Worm (Caenorhabditis elegans) whole organism, L4/young adult: Measurements from ENCODE around the gene T25E12.14.

Source experiments
- W03F9.2 ChIP-seq: fragments of 150-350 bp; optimal IDR thresholded peaks from 2 replicates; lab custom pipeline; 2014; ENCODE audit warnings: missing biosample characterization, missing genetic modification characterization
- dao-5 ChIP-seq: sonication (generic microtip); optimal IDR thresholded peaks from 2 replicates; lab custom pipeline; 2016; ENCODE audit warnings: missing genotype, missing genetic modification characterization, moderate library complexity, missing compliant biosample characterization
- him-1 ChIP-seq: sonication (generic microtip); optimal IDR thresholded peaks from 2 replicates; lab custom pipeline; 2016; ENCODE audit warnings: missing genotype, missing genetic modification reagents, missing genetic modification characterization, missing compliant biosample characterization

The T25E12.14 gene

DNA sequence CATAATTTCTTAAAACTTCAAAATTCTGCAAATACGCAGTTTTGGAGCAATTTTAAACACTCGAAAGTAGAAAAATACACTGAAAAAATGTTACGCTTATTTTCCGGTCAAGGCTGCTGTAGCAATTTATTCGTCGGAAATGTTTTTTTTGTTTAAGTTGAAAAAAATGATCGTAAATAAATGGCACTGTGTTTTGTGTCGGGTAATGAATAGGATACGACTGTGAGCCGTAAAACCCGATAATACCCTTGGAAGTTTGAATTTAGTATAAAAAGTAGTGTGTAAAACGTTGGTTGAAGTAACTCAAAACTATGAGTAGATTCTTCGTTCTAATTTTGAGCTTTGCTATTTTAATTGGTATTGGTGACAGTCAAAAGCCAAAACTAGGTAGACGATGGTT, at the start of gene T25E12.14:
TSS of gene T25E12.14 (plus strand) at position 301 of the 400 bp plus-strand sequence.
- TF ChIP-seq him-1: no peak
- no peak for TF ChIP-seq dao-5 (tag; lab: Kevin White, UChicago)
- TF ChIP-seq W03F9.2 (tag; lab: Kevin White, UChicago): no peak

DNA sequence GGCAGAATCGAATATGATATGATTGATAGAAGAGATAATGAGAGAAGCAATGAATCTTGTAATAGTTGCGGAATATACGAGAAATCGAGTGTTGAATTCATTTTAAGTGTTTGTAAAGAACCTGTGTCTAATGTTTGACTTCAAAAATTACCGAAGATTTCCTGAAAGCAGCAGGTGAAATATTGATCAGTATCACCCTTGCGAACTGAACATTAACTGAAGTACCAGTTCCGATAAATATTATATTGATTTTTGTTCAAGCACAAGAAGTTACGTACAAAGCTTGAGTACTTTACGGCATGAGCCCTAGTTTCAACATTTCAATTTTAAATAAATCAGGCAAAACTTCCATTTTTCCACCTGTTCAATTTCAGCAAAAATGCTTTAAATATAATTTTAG, 47.8 kb upstream of the T25E12.14 start, which contains the start of gene srz-103:
TSS of gene srz-103 (minus strand) at position 101 of the 400 bp plus-strand sequence.
- no peak for TF ChIP-seq dao-5 (tag; lab: Kevin White, UChicago)

- TF ChIP-seq dao-5 (tag; lab: Kevin White, UChicago): no peak
- TF ChIP-seq W03F9.2 (tag; lab: Kevin White, UChicago): no peak
- no peak for TF ChIP-seq him-1
Observed at ce11 chrV:16679981-16680380, 47.0 kb upstream of the T25E12.14 start, which contains the start of gene srw-44. srw-44 (plus strand) TSS chrV:16680281.

DNA sequence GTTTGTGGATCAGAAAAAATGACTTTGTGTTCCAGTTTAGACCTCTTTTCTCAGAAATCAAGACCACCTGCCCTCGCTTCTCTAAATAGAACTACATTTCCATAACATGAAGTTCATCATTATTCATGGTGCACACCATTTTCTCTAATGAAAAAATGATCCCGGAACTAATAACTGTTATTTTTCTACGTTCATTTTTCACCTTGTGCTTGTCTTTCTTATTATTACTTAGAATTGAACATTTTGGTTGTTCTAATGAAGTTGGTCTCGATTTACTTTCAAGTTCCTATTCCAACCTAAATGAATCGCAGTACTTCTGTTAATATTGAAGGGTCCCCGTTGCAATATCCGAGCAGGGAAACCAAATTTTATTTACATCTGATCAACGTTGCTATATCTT, 44.1 kb upstream of the T25E12.14 start, which contains the start of gene srw-36:
TSS of gene srw-36 (plus strand) at position 301 of the 400 bp plus-strand sequence.
- TF ChIP-seq him-1 (no peak), W03F9.2 (tag; lab: Kevin White, UChicago) (no peak), dao-5 (tag; lab: Kevin White, UChicago) (no peak)

DNA sequence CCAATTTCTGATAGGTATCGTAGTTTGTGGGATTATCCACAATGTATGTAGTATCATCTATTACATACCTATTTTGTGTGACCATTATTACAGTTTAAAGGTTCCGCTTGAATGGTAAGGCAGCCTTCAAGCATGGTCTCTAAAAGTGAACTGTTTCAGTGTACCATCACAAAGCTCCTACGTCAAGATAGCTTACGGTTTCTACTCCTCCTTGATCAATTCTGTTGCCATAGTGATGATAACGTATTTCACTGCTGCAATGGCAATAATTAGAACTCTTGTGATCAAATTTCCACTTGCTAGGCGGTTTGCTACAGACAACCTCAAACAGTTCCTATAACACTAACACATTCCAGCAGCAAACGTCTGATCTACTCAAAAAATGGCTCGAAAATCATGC, 43.7 kb upstream of the T25E12.14 start:
- TF ChIP-seq W03F9.2 (tag; lab: Kevin White, UChicago): no peak
- TF ChIP-seq dao-5 (tag; lab: Kevin White, UChicago): no peak
- no peak for TF ChIP-seq him-1

DNA sequence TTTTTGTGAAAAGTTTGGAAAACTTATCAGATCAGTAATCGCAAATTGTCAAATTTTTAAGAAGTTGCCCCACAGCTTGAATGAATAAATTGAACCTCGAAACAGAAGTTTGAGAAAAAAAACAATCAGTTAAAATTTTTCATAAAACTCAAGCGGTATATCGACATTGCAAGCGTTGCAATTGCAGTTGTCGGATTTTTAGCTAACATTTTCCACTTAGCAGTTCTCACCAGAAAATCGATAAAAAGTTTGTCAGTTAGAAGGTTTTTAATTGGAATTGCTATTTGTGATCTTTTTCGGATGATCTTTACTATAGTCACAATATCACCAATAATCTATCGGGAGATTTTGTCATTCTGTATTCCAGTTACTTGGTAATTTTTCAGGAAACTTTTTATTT, 41.3 kb upstream of the T25E12.14 start, which contains the start of gene srw-43:
TSS of gene srw-43 (plus strand) at position 301 of the 400 bp plus-strand sequence.
- TF ChIP-seq dao-5 (tag; lab: Kevin White, UChicago) (no peak), him-1 (no peak), W03F9.2 (tag; lab: Kevin White, UChicago) (no peak)

- no peak for TF ChIP-seq him-1
- no peak for TF ChIP-seq dao-5 (tag; lab: Kevin White, UChicago)
- no peak for TF ChIP-seq W03F9.2 (tag; lab: Kevin White, UChicago)
Observed at ce11 chrV:16687227-16687626, 39.8 kb upstream of the T25E12.14 start, which contains the start of gene srz-102. srz-102 (plus strand) TSS chrV:16687527.

- TF ChIP-seq W03F9.2 (tag; lab: Kevin White, UChicago) (no peak), him-1 (no peak), dao-5 (tag; lab: Kevin White, UChicago) (no peak)
Observed at ce11 chrV:16692988-16693387, 34.0 kb upstream of the T25E12.14 start.

DNA sequence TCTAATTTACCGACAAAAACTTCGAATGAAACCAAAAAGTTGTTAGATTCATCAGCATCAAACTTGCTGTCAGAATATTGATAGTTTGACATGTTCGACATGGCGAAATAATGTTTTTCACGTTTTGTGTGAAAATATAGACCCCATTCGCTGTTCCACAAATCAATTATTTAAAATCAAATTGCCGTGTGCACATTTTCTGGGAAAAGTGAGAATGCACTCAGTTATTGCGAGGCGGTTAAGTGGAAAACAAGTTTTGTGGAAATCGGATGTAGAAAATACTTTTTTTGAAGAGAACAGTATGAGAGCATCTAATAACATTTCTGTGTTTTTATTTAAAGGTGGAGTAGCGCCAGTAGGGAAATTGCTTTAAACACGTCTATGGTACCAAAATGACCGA, 33.3 kb upstream of the T25E12.14 start, which contains the start of gene srw-42:
TSS of gene srw-42 (minus strand) at position 101 of the 400 bp plus-strand sequence.
- no peak for TF ChIP-seq him-1
- TF ChIP-seq W03F9.2 (tag; lab: Kevin White, UChicago): no peak
- no peak for TF ChIP-seq dao-5 (tag; lab: Kevin White, UChicago)

DNA sequence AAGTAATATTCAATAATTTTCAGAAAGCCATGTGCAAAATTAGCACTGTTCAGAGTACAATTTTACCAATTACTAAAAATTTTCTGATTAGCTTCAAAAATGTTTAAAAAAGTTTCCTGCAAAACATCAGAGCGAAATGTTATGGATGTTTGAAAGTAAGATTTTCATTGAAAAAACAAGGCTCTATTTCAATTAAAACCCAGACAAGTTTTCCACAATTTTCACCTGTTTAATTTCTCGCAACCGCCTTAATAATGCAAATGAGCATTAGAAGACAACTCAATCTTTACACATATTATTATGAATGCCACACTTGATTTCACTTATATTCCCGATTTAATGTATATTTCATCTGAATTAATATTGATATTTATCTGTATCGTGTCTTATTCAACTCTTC, 32.5 kb upstream of the T25E12.14 start, which contains the start of gene srz-101:
TSS of gene srz-101 (plus strand) at position 301 of the 400 bp plus-strand sequence.
- no peak for TF ChIP-seq dao-5 (tag; lab: Kevin White, UChicago)

- TF ChIP-seq W03F9.2 (tag; lab: Kevin White, UChicago): no peak
- no peak for TF ChIP-seq dao-5 (tag; lab: Kevin White, UChicago)
- TF ChIP-seq him-1: no peak
Observed at ce11 chrV:16695499-16695898, 31.5 kb upstream of the T25E12.14 start.

DNA sequence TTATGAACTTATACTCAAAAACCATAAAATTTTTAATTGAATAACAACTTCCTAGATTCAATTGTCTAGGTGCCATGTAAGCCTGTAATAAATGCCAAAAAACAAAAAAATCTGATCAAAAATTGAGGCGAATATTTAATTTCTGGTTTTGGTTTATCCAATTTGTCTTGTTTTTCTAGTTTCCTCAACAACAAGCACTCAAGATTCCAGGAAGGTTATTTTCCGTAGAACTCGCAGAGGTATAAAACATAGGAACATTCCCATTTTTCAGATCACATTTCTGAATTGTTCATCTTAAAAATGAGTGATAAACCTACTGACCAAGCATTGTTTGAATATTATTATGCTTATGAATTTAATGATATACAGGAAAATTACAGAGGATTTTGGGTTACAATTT, 29.8 kb upstream of the T25E12.14 start, which contains the start of gene srw-41:
TSS of gene srw-41 (plus strand) at position 301 of the 400 bp plus-strand sequence.
- no peak for TF ChIP-seq him-1
- no peak for TF ChIP-seq dao-5 (tag; lab: Kevin White, UChicago)
- TF ChIP-seq W03F9.2 (tag; lab: Kevin White, UChicago): no peak

ce11 chrV:16699752-16700259, 27.2 kb upstream of the T25E12.14 start, which contains the start of gene Y70C5C.1:
Y70C5C.1 (plus strand) TSS chrV:16700209.
- TF ChIP-seq him-1 (no peak), W03F9.2 (tag; lab: Kevin White, UChicago) (no peak), dao-5 (tag; lab: Kevin White, UChicago) (no peak)

DNA sequence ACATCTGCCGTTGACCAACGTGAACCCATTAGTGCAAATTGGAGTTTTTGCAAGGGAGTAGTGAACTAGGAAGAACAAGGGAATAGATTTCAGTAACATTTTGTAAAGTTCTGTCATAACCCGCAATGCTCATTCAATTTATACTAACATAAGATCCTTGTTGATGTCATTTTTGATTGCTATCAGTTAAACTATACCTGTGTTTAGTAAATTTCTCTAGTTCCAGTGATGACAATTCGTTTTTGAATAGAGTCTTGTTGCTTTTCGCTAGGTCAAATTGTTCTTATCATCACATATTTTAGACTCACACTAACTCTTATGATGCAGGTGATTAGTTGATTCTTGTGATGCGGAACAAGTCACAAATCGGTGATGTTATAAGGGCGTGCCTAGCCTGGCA, 20.5 kb upstream of the T25E12.14 start, which contains the start of gene clec-9:
TSS of gene clec-9 (minus strand) at position 101 of the 400 bp plus-strand sequence.
- TF ChIP-seq dao-5 (tag; lab: Kevin White, UChicago) (no peak), him-1 (no peak), W03F9.2 (tag; lab: Kevin White, UChicago) (no peak)

DNA sequence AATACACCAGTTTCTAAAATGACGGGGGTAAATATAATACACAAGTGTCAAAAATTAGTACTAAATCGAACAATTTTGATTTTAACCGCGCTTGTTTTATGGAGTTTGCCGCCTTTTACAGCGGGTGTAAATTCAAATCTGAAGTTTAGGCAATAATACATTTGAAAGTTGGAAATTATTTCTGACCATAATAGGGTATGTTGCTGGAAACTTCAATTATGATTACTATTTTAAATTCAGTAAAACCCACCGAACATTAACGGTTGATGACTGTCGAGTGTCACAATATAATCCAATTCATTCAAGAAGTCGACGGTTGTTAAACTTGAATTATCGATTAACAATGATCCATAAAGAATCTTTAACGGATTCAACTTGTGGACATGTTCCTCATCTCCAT, 13.2 kb upstream of the T25E12.14 start:
- TF ChIP-seq W03F9.2 (tag; lab: Kevin White, UChicago) (no peak), him-1 (no peak), dao-5 (tag; lab: Kevin White, UChicago) (no peak)
